Fruit fly (Drosophila melanogaster): ENCODE measurements around the gene HLH4C.
A peak's percentile ranks its signal among the peaks of the same experiment; 100 is the strongest.

HLH4C gene

dm6 chrX:4635856-4636486 lies 11.2 kb downstream of the HLH4C start, which contains the start of the genes Alms1a and pon (continued):
- TF ChIP-seq Antp (GFP tag; optimal IDR thresholded peaks at IDR 0.05) (no peak), CG8924 (tag; optimal IDR thresholded peaks at IDR 0.05) (no peak), ab (GFP tag; optimal IDR thresholded peaks at IDR 0.05) (no peak), ems (GFP tag; optimal IDR thresholded peaks at IDR 0.05) (no peak), CG14014 (GFP tag; IDR thresholded peaks at IDR 0.05) (no peak), dmrt99B (tag; optimal IDR thresholded peaks at IDR 0.05) (no peak), zfh1 (GFP tag; IDR thresholded peaks at IDR 0.05) (no peak), CG10979 (tag; optimal IDR thresholded peaks at IDR 0.05) (no peak), sens-2 (GFP tag; IDR thresholded peaks at IDR 0.05) (no peak), Ets97D (GFP tag; optimal IDR thresholded peaks at IDR 0.05) (no peak)

dm6 chrX:4630836-4631235 lies 16.4 kb downstream of the HLH4C start, which contains the start of gene Alms1b:
Alms1b (minus strand) TSS chrX:4630936.
- no peak for TF ChIP-seq z (GFP tag; IDR thresholded peaks at IDR 0.05)
- TF ChIP-seq ssp (GFP tag; IDR thresholded peaks at IDR 0.05), result no peak
- TF ChIP-seq p53 (GFP tag; optimal IDR thresholded peaks at IDR 0.05), result no peak
- no peak for TF ChIP-seq croc (GFP tag; conservative IDR thresholded peaks at IDR 0.05)
- no peak for TF ChIP-seq sna (GFP tag; IDR thresholded peaks at IDR 0.05; ENCODE audit: partially characterized antibody)
- TF ChIP-seq CG8765 (GFP tag; IDR thresholded peaks at IDR 0.05), result no peak
- no peak for TF ChIP-seq CG17328 (GFP tag; IDR thresholded peaks at IDR 0.05)
- no peak for TF ChIP-seq CG10274 (GFP tag; optimal IDR thresholded peaks at IDR 0.05)

- TF ChIP-seq CG9797 (GFP tag; optimal IDR thresholded peaks at IDR 0.05) (no peak), Dp (GFP tag; optimal IDR thresholded peaks at IDR 0.05) (peak; percentile 59), Sox102F (GFP tag; optimal IDR thresholded peaks at IDR 0.05) (no peak), nerfin-1 (tag; optimal IDR thresholded peaks at IDR 0.05) (no peak), CG34224 (GFP tag; IDR thresholded peaks at IDR 0.05; ENCODE audit: partially characterized antibody) (0 out of 3 replicates have a peak, but pooled peaks have one; percentile 17), CTCF (GFP tag; optimal IDR thresholded peaks at IDR 0.05) (no peak), CG14965 (GFP tag; optimal IDR thresholded peaks at IDR 0.05; ENCODE audit: borderline replicate concordance) (no peak), CG11247 (GFP tag; IDR thresholded peaks at IDR 0.05) (no peak), Sox100B (GFP tag; optimal IDR thresholded peaks at IDR 0.05) (no peak), knrl (GFP tag; IDR thresholded peaks at IDR 0.05; ENCODE audit: partially characterized antibody) (no peak), CG13775 (GFP tag; optimal IDR thresholded peaks at IDR 0.05) (no peak), Bdp1 (GFP tag; optimal IDR thresholded peaks at IDR 0.05) (no peak), CG8944 (GFP tag; optimal IDR thresholded peaks at IDR 0.05) (no peak), zen2 (GFP tag; IDR thresholded peaks at IDR 0.05; ENCODE audit: partially characterized antibody) (peak; percentile 44; the same call in 2 of the 3 replicates), peb (GFP tag; IDR thresholded peaks at IDR 0.05) (no peak), stwl (tag; optimal IDR thresholded peaks at IDR 0.05) (peak; percentile 92), danr (GFP tag; IDR thresholded peaks at IDR 0.05) (no peak), eve (GFP tag; optimal IDR thresholded peaks at IDR 0.05) (no peak), Drgx (GFP tag; IDR thresholded peaks at IDR 0.05) (no peak), gfzf (GFP tag; optimal IDR thresholded peaks at IDR 0.05) (peak; percentile 51), E2f2 (GFP tag; IDR thresholded peaks at IDR 0.05) (peak; percentile 69), exex (tag; optimal IDR thresholded peaks at IDR 0.05) (no peak), yki (optimal IDR thresholded peaks at IDR 0.05) (no peak), CG13287 (GFP tag; IDR thresholded peaks at IDR 0.05; ENCODE audit: partially characterized antibody) (peak; percentile 24; the same call in 1 of the 2 replicates), CG8290 (GFP tag; optimal IDR thresholded peaks at IDR 0.05) (no peak), CG8290 (tag; optimal IDR thresholded peaks at IDR 0.05) (no peak), CG17385 (GFP tag; optimal IDR thresholded peaks at IDR 0.05) (no peak), Myb (GFP tag; optimal IDR thresholded peaks at IDR 0.05) (peak; percentile 43), Side (GFP tag; optimal IDR thresholded peaks at IDR 0.05) (no peak), ara (GFP tag; IDR thresholded peaks at IDR 0.05) (no peak), CG12942 (GFP tag; optimal IDR thresholded peaks at IDR 0.05) (no peak), fu2 (GFP tag; optimal IDR thresholded peaks at IDR 0.05) (no peak)
Measured at dm6 chrX:4627160-4627559, 20.1 kb downstream of the HLH4C start.

Data from whole organism, embryonic.